Fruit fly (Drosophila melanogaster): Measurements from ENCODE around the gene Chchd2.

Gene Chchd2

DNA sequence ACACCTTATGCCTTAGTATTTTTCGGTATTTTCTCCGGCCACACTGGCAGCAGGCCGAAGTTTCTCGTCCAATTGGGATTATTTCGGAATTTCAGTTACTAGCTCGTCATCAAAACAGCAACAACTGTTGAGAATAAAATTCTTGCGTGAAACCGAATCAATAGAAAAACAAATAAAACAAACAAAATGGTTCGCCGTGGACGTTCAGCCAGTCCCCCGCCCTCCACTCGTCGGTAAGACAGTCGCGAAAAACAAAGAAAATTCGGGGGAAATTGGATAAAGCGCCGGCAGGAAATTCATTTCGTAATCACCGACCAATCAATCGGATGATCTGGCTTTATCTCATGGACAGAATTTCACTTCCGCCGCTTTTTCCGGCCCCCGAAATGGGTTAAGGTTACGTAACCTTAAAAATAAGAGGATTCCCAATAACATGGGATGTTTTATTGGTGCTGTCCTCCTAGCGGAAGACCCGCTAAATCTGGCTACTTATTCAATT lies at the start of gene Chchd2:
TSS of gene Chchd2 (plus strand) at position 51 of the 499 bp plus-strand sequence.
- TF ChIP-seq h (GFP tag; optimal IDR thresholded peaks at IDR 0.05) (no peak), Myc (optimal IDR thresholded peaks at IDR 0.05) (no peak), usp (GFP tag; optimal IDR thresholded peaks at IDR 0.05) (no peak), Rel (GFP tag; optimal IDR thresholded peaks at IDR 0.05) (no peak), Rel (tag; optimal IDR thresholded peaks at IDR 0.05) (peak; percentile 84), Abd-B (GFP tag; optimal IDR thresholded peaks at IDR 0.05) (no peak), pan (optimal IDR thresholded peaks at IDR 0.05) (no peak), sage (GFP tag; optimal IDR thresholded peaks at IDR 0.05) (no peak), sv (GFP tag; optimal IDR thresholded peaks at IDR 0.05) (no peak), ey (GFP tag; optimal IDR thresholded peaks at IDR 0.05) (no peak), Dif (GFP tag; optimal IDR thresholded peaks at IDR 0.05; ENCODE audit: partially characterized antibody) (no peak), jim (GFP tag; optimal IDR thresholded peaks at IDR 0.05) (no peak), N (GFP tag; optimal IDR thresholded peaks at IDR 0.05) (no peak), psq (GFP tag; optimal IDR thresholded peaks at IDR 0.05) (no peak), Sp1 (GFP tag; optimal IDR thresholded peaks at IDR 0.05) (peak; percentile 36), Hr83 (GFP tag; optimal IDR thresholded peaks at IDR 0.05; ENCODE audit: poor library complexity, severe bottlenecking) (no peak)

DNA sequence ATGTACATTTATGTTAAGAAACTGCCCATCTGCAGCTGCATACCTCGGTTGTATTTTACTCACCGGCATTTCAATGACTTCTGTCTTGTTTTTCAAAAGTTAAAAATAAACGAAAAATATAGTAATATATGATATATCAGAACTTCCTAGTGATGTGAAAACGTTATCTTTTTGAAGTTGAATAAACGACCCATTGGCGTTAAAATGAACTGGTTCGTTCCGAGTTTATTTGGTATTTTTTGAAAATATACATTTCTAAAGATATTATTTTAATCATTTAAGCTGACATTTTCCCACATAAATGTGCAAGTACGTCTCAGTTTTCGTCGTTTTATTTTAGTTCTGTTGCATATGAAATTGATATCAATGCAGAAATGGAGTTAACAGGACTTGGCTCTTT lies 43.1 kb upstream of the Chchd2 start, which contains the start of gene Arpc3B:
TSS of gene Arpc3B (minus strand) at position 146 of the 400 bp plus-strand sequence.
- TF ChIP-seq N (GFP tag; optimal IDR thresholded peaks at IDR 0.05) = no peak
- TF ChIP-seq tai (GFP tag; optimal IDR thresholded peaks at IDR 0.05) = no peak
- no peak for TF ChIP-seq rgr (GFP tag; optimal IDR thresholded peaks at IDR 0.05)
- no peak for TF ChIP-seq Hnf4 (GFP tag; optimal IDR thresholded peaks at IDR 0.05)
- no peak for TF ChIP-seq Hr78 (GFP tag; optimal IDR thresholded peaks at IDR 0.05)
- TF ChIP-seq pan (optimal IDR thresholded peaks at IDR 0.05) = no peak

DNA sequence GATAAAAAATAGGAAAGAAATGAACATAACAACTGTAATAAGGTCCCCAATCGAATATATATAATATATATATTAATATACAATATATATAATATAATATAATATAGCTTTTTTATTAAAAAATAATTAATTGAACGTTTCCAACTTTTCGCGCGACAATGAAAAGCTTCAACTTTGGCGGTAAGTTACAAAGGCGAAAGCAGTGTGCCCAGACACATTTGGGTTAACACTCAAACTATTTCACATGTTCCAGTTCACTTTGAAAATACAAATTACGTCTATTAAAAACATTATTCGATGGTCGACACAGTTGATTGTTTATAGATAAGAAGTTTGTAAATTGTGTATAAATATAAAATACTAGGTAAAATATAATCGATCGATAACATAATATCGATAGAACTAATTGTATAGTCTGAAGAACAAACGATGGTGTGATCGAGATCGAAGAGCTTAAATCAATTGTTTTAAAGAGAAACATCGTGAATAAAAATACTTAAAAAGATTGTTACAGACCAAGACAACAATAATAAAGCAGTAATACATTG lies 42.6 kb upstream of the Chchd2 start:
- no peak for TF ChIP-seq br (GFP tag; optimal IDR thresholded peaks at IDR 0.05)
- no peak for TF ChIP-seq CG32264 (GFP tag; optimal IDR thresholded peaks at IDR 0.05)

DNA sequence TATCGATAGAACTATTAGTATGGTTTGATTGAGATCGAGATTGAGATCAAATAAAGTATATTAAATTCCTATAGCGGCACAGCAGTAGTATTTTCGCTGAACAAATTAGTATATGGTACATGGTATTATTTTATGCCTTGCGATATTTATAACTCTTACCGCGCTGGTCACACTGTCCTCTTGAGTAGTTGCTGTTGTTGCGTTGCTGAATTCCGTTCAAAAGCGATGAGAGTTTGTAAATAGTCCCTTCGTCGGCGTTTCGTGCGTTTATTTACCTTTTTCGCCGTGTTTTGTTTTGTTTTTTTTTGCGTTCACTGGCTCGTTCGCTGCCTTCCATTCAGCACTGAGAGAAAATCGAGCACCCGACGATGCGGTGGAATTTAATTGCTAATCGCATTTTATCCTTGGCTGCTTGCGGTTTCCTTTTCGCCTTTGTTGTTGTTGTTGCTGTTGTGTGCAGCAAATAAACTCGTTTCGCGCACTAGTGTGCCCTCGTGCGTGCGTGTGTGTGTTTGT lies 41.3 kb upstream of the Chchd2 start, which contains the start of gene CG5004:
TSS of gene CG5004 (plus strand) at position 182 of the 516 bp plus-strand sequence.
- TF ChIP-seq OdsH (GFP tag; optimal IDR thresholded peaks at IDR 0.05) (peak; percentile 27), CG9705 (GFP tag; optimal IDR thresholded peaks at IDR 0.05) (no peak), brk (GFP tag; optimal IDR thresholded peaks at IDR 0.05) (peak; percentile 12), Sp1 (GFP tag; optimal IDR thresholded peaks at IDR 0.05) (peak; percentile 25), Mio (GFP tag; optimal IDR thresholded peaks at IDR 0.05) (no peak), br (GFP tag; optimal IDR thresholded peaks at IDR 0.05) (no peak), rgr (GFP tag; optimal IDR thresholded peaks at IDR 0.05) (peak; percentile 6), Jra (GFP tag; optimal IDR thresholded peaks at IDR 0.05) (peak; percentile 11), fru (GFP tag; optimal IDR thresholded peaks at IDR 0.05) (peak; percentile 8), psq (GFP tag; optimal IDR thresholded peaks at IDR 0.05) (no peak)

DNA sequence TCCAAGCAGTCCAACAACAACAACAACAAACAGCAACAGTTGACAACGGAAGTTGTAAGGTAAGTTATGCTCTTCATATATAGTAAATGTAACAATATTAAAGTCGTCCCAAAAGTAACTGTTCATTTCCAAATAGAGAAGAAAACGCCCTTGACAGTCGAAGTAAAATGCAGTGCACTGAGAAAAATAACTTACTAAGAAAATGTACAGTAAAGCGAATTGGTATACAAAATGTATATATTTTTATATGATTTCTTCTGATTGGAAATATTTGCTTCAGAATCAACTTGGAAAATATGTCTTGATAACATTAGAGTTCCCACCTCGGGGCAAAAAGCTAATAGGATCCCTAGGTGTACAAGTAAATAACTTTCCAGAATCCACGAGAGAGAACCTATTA lies 40.8 kb upstream of the Chchd2 start:
- TF ChIP-seq Sp1 (GFP tag; optimal IDR thresholded peaks at IDR 0.05) (no peak), brk (GFP tag; optimal IDR thresholded peaks at IDR 0.05) (no peak), dmrt93B (GFP tag; optimal IDR thresholded peaks at IDR 0.05) (no peak), Dfd (GFP tag; optimal IDR thresholded peaks at IDR 0.05) (no peak), Vsx2 (GFP tag; optimal IDR thresholded peaks at IDR 0.05; ENCODE audit: partially characterized antibody) (no peak), Abd-B (GFP tag; optimal IDR thresholded peaks at IDR 0.05) (no peak), GATAd (GFP tag; optimal IDR thresholded peaks at IDR 0.05) (no peak), rgr (GFP tag; optimal IDR thresholded peaks at IDR 0.05) (no peak)

DNA sequence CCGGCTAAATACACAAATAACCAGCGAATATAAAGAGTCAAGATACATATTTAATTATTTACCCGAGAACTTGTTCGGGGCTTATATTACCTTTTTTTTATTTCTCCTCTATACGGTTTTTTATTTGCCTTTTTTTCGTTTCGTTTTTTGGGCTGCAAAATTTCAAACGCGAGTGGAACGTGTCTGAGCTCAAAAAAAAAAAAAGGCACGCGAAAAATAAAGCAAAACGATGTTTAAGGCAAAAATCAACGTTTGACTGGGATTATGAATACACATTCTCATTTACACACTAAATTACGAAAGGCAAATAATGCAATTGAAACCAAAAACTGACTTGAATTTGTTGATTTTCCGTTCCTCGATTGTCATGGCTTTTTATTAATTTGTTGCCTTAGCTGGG lies 39.1 kb upstream of the Chchd2 start:
- TF ChIP-seq br (GFP tag; optimal IDR thresholded peaks at IDR 0.05) (no peak), Rel (GFP tag; optimal IDR thresholded peaks at IDR 0.05) (peak; percentile 20), Rel (tag; optimal IDR thresholded peaks at IDR 0.05) (no peak), jim (GFP tag; optimal IDR thresholded peaks at IDR 0.05) (peak; percentile 36), psq (GFP tag; optimal IDR thresholded peaks at IDR 0.05) (no peak), usp (GFP tag; optimal IDR thresholded peaks at IDR 0.05) (no peak), Sp1 (GFP tag; optimal IDR thresholded peaks at IDR 0.05) (peak; percentile 64), CrebA (GFP tag; optimal IDR thresholded peaks at IDR 0.05; ENCODE audit: borderline replicate concordance) (peak; percentile 46)

All from whole organism, wandering third instar larva.